Worm (Caenorhabditis elegans) whole organism, L1 larva: Measurements from ENCODE around the gene Y47D7A.11.

Experiments
- C16A3.4 ChIP-seq: fragments of 150-350 bp; optimal IDR thresholded peaks from 2 replicates; lab custom pipeline; 2014; ENCODE audit warnings: missing biosample characterization, missing genetic modification characterization
- alr-1 ChIP-seq: fragments of 200-800 bp; sonication (Bioruptor generic); optimal IDR thresholded peaks from 2 replicates; lab custom pipeline; 2018; ENCODE audit warnings: borderline replicate concordance, mild to moderate bottlenecking, missing genetic modification characterization, missing compliant biosample characterization
- ceh-82 ChIP-seq, 3 experiments: fragments of 150-350 bp in 1 of 3; sonication (generic microtip) in 2 of 3; optimal IDR thresholded peaks; 2 replicates each; lab custom pipeline; 2014 to 2017; ENCODE audit warnings: missing biosample characterization in 3 of 3, missing genetic modification characterization in 3 of 3
- lin-39 ChIP-seq: fragments of 150-350 bp; optimal IDR thresholded peaks from 2 replicates; lab custom pipeline; 2014; ENCODE audit warnings: missing biosample characterization, missing genetic modification reagents, missing genetic modification characterization
- lsy-2 ChIP-seq, 2 experiments: fragments of 150-350 bp; optimal IDR thresholded peaks; 2 replicates each; lab custom pipeline; 2014; ENCODE audit warnings: missing biosample characterization in 2 of 2, missing genetic modification characterization in 2 of 2
- nhr-71 ChIP-seq: sonication (generic microtip); optimal IDR thresholded peaks from 2 replicates; lab custom pipeline; 2016; ENCODE audit warnings: mild to moderate bottlenecking, missing genetic modification characterization, moderate library complexity, missing compliant biosample characterization
- nhr-77 ChIP-seq: fragments of 150-350 bp; optimal IDR thresholded peaks from 2 replicates; lab custom pipeline; 2014; ENCODE audit warnings: missing biosample characterization, missing genetic modification characterization
- snpc-4 ChIP-seq: fragments of 150-350 bp; optimal IDR thresholded peaks from 2 replicates; lab custom pipeline; 2014; ENCODE audit warnings: missing biosample characterization, missing genetic modification characterization
- tbx-2 ChIP-seq: sonication (generic microtip); optimal IDR thresholded peaks from 2 replicates; lab custom pipeline; 2016; ENCODE audit warnings: missing genetic modification characterization, missing compliant biosample characterization
- zag-1 ChIP-seq: fragments of 150-350 bp; optimal IDR thresholded peaks from 2 replicates; lab custom pipeline; 2014; ENCODE audit warnings: missing biosample characterization, missing genetic modification characterization

DNA sequence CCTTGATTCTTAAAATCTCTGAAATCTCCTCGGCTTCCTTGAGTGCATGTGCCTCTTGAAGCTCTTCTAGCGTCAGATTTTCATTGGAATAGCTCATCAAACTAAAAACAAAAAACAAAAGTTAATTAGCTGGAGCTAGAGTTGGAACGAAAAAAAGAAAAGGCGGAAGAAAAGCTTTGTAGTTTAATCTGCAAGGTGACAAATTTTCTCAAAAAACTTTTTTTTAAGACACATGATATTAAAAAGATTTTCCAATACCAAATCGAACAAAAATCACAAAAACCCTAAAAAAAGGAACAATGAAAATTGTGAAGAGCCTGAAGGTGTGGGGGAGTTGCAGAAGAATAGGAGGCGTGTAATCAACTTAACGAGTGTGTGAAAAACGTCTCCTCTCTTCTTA lies 26.5 kb upstream of the Y47D7A.11 start, which contains the start of gene gnrr-5:
- TF ChIP-seq alr-1 (tag; lab: Kevin White, UChicago) (no peak), tbx-2 (tag; lab: Kevin White, UChicago) (no peak), C16A3.4 (tag; lab: Kevin White, UChicago) (no peak), zag-1 (tag; lab: Kevin White, UChicago) (no peak), lin-39 (tag; lab: Kevin White, UChicago) (no peak), ceh-82 (tag; optimal IDR thresholded peaks at IDR 0.05; lab: Kevin White, UChicago) (no peak), snpc-4 (no peak), lsy-2 (tag; optimal IDR thresholded peaks at IDR 0.05; lab: Kevin White, UChicago) (no peak), nhr-71 (no peak), nhr-77 (tag; lab: Kevin White, UChicago) (no peak)
